Worm (Caenorhabditis elegans): ENCODE results near the gene T19C3.2.

Gene T19C3.2

DNA sequence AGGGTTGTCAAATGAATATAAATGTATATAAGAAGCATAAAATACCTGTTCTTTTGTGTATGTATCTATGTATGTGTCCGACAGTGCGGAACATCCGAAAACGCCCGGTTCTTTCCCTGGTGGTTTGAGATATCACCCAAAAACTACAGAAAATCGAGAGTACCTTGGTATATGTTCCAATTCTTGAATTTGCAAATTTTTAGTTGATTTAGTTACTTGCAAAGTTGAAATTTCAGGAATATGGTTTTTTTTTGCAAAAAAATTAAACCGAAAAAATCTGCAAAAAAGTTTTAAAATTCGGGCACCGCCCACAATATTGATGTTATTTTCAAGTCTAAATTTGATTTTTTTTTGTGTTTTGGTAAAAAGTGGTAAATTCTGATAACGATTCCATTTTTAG lies at the start of gene T19C3.2:
TSS of gene T19C3.2 (minus strand) at position 101 of the 400 bp plus-strand sequence.
- TF ChIP-seq ceh-9 (tag; optimal IDR thresholded peaks at IDR 0.05) (no peak), nhr-25 (tag; optimal IDR thresholded peaks at IDR 0.05) (no peak), ceh-16 (tag; optimal IDR thresholded peaks at IDR 0.05) (no peak), R02D3.7 (tag; optimal IDR thresholded peaks at IDR 0.05) (no peak), nhr-12 (tag; optimal IDR thresholded peaks at IDR 0.05) (no peak), ama-1 (optimal IDR thresholded peaks at IDR 0.05) (no peak), eor-1 (tag; optimal IDR thresholded peaks at IDR 0.05) (no peak), egl-27 (tag; optimal IDR thresholded peaks at IDR 0.05) (no peak), ztf-11 (tag; optimal IDR thresholded peaks at IDR 0.05) (no peak), lin-15B (tag; optimal IDR thresholded peaks at IDR 0.05) (no peak)

DNA sequence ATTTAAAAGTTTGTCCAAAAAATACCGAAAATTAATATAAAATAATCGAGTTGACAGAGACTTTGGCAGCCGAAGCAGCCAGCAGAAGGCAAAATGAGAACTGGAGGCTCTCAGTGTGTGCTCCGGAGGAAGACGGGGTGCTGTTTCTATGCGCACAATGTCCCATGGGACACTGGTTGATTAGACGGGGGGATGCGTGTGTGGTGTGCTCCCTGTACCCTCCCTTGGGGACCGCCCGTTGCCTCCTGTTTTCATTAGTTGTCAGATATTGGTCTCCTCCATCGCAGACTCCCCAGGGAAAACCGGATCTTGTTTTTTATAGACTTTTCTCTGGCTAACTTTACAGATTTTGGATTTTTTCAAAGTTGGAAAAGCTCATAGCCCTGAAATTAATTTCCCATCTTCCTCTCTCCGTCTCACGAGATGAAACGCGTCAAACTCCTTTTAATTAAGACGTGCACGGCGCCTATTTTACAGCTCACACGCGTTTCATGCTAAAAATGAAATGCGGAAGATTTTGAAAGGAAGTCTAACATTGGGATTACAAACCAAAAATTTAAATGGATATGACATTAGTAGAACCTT lies 47.9 kb upstream of the T19C3.2 start, which contains the start of gene C09F5.3:
TSS of gene C09F5.3 (minus strand) at position 94 of the 585 bp plus-strand sequence.
- no peak for TF ChIP-seq hmg-11 (tag; optimal IDR thresholded peaks at IDR 0.05)
- TF ChIP-seq unc-39 (tag; optimal IDR thresholded peaks at IDR 0.05) = no peak
- TF ChIP-seq nhr-77 (tag; optimal IDR thresholded peaks at IDR 0.05) = no peak
- TF ChIP-seq ztf-11 (tag; optimal IDR thresholded peaks at IDR 0.05) = no peak
- no peak for TF ChIP-seq pha-4 (tag; optimal IDR thresholded peaks at IDR 0.05)
- TF ChIP-seq ztf-4 (tag; optimal IDR thresholded peaks at IDR 0.05) = no peak

- TF ChIP-seq nhr-23 (tag; optimal IDR thresholded peaks at IDR 0.05) (peak; percentile 26), ceh-28 (tag; optimal IDR thresholded peaks at IDR 0.05) (no peak), snpc-4 (tag; optimal IDR thresholded peaks at IDR 0.05) (no peak), nhr-25 (tag; optimal IDR thresholded peaks at IDR 0.05) (peak; percentile 41), ztf-11 (tag; optimal IDR thresholded peaks at IDR 0.05) (no peak), nfya-1 (tag; optimal IDR thresholded peaks at IDR 0.05; ENCODE audit: insufficient read depth) (peak; percentile 9)
These were observed 41.0 kb upstream of the T19C3.2 start, which contains the start of gene C09F5.1 for ce11 chrIII:658357-658756. TSS of gene C09F5.1 (plus strand) at chrIII:658709.

DNA sequence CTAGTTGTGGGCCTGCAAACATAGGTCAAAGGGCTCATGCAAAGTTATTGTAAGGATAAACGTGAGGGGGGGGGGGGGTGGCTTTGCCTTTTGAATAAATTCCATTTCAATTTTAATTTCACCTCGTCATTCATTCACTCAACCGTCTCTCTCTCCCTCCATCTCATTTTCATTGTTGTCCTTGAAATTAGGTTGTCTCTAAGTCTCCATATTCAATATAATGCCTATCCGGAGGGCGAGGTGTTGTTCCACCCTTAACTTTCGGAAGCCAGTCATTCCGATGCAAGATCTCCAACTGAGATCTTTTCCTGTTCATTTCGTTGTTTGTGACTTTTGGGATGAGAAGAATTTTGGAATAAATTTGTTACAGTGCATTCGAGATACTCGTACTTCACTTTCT lies 39.9 kb upstream of the T19C3.2 start:
- no peak for TF ChIP-seq nhr-23 (tag; optimal IDR thresholded peaks at IDR 0.05)
- TF ChIP-seq nhr-25 (tag; optimal IDR thresholded peaks at IDR 0.05) = peak; percentile 57

- TF ChIP-seq fos-1 (tag; optimal IDR thresholded peaks at IDR 0.05) = no peak
- TF ChIP-seq skn-1 (tag; optimal IDR thresholded peaks at IDR 0.05) = no peak
- no peak for TF ChIP-seq nfya-1 (tag; optimal IDR thresholded peaks at IDR 0.05; ENCODE audit: insufficient read depth)
- no peak for TF ChIP-seq nhr-23 (tag; optimal IDR thresholded peaks at IDR 0.05)
- no peak for TF ChIP-seq ztf-4 (tag; optimal IDR thresholded peaks at IDR 0.05)
- TF ChIP-seq ceh-16 (tag; optimal IDR thresholded peaks at IDR 0.05) = no peak
- TF ChIP-seq lin-39 (tag; optimal IDR thresholded peaks at IDR 0.05) = no peak
- TF ChIP-seq elt-3 (tag; optimal IDR thresholded peaks at IDR 0.05) = no peak
- peak; percentile 56 for TF ChIP-seq elt-1 (tag; optimal IDR thresholded peaks at IDR 0.05)
These were observed 39.3 kb upstream of the T19C3.2 start for ce11 chrIII:656660-657059.

ce11 chrIII:654365-654764 lies 37.0 kb upstream of the T19C3.2 start:
- no peak for TF ChIP-seq zag-1 (tag; optimal IDR thresholded peaks at IDR 0.05)
- TF ChIP-seq nhr-23 (tag; optimal IDR thresholded peaks at IDR 0.05) = peak; percentile 52

ce11 chrIII:651587-651986 lies 34.2 kb upstream of the T19C3.2 start:
- TF ChIP-seq nhr-25 (tag; optimal IDR thresholded peaks at IDR 0.05) = peak; percentile 48
- TF ChIP-seq jun-1 (tag; optimal IDR thresholded peaks at IDR 0.05) = peak; percentile 54
- TF ChIP-seq zag-1 (tag; optimal IDR thresholded peaks at IDR 0.05) = no peak
- peak; percentile 52 for TF ChIP-seq ceh-28 (tag; optimal IDR thresholded peaks at IDR 0.05)
- peak; percentile 76 for TF ChIP-seq pqm-1 (tag; optimal IDR thresholded peaks at IDR 0.05)
- TF ChIP-seq nhr-12 (tag; optimal IDR thresholded peaks at IDR 0.05) = no peak
- no peak for TF ChIP-seq nhr-11 (tag; optimal IDR thresholded peaks at IDR 0.05)
- TF ChIP-seq elt-2 (tag; optimal IDR thresholded peaks at IDR 0.05) = peak; percentile 71
